Fruit fly (Drosophila melanogaster): ENCODE data around the gene CG7304.

- TF ChIP-seq ttk (optimal IDR thresholded peaks at IDR 0.05), result no peak
- no peak for TF ChIP-seq Myc (optimal IDR thresholded peaks at IDR 0.05)
- no peak for TF ChIP-seq psq (optimal IDR thresholded peaks at IDR 0.05)
- TF ChIP-seq h (optimal IDR thresholded peaks at IDR 0.05), result no peak
Measured at dm6 chr3L:15672800-15673199, 6.7 kb upstream of the CG7304 start.

All from Kc167 (cell line).